Fruit fly (Drosophila melanogaster) whole organism, wandering third instar larva: ENCODE data around the gene CG12708.

Experiments
- Abd-B ChIP-seq: fragments of >200 bp; optimal IDR thresholded peaks from 2 replicates; lab custom pipeline; 2017; ENCODE audit warnings: missing biosample characterization, missing genetic modification characterization
- Dif ChIP-seq: fragments of 200-275, 200-300 bp; sonication (Bioruptor generic); optimal IDR thresholded peaks from 2 replicates; lab custom pipeline; 2018; ENCODE audit warnings: missing biosample characterization, missing genetic modification characterization; ENCODE audit not compliant: partially characterized antibody
- GATAd ChIP-seq: sonication (Bioruptor generic); optimal IDR thresholded peaks from 2 replicates; lab custom pipeline; 2016; ENCODE audit warnings: missing biosample characterization, missing genetic modification characterization
- N ChIP-seq: fragments of >200 bp; optimal IDR thresholded peaks from 2 replicates; lab custom pipeline; 2018; ENCODE audit warnings: missing biosample characterization, missing external identifiers, missing genetic modification characterization
- Rel ChIP-seq, 2 experiments: fragments of 200-800 bp; sonication (Bioruptor generic) in 1 of 2; optimal IDR thresholded peaks; 2 replicates in 1 of 2; 3 replicates in 1 of 2; lab custom pipeline; 2016 to 2019; ENCODE audit warnings: mild to moderate bottlenecking in 2 of 2, missing biosample characterization in 2 of 2, missing genetic modification characterization in 2 of 2, moderate library complexity in 1 of 2
- brk ChIP-seq: fragments of 200-800 bp; sonication (Bioruptor generic); optimal IDR thresholded peaks from 2 replicates; lab custom pipeline; 2016; ENCODE audit warnings: missing biosample characterization, mild to moderate bottlenecking, missing genetic modification characterization
- lola ChIP-seq: fragments of >200 bp; optimal IDR thresholded peaks from 2 replicates; lab custom pipeline; 2017; ENCODE audit warnings: missing biosample characterization, missing genetic modification characterization
- psq ChIP-seq: fragments of 200-800 bp; sonication (Bioruptor generic); optimal IDR thresholded peaks from 3 replicates; lab custom pipeline; 2017; ENCODE audit warnings: missing biosample characterization, mild to moderate bottlenecking, missing genetic modification characterization, moderate library complexity
- sage ChIP-seq: fragments of 200-800 bp; sonication (Bioruptor generic); optimal IDR thresholded peaks from 2 replicates; lab custom pipeline; 2016; ENCODE audit warnings: missing biosample characterization, mild to moderate bottlenecking, missing genetic modification characterization
- tai ChIP-seq: sonication (Bioruptor generic); optimal IDR thresholded peaks from 2 replicates; lab custom pipeline; 2016; ENCODE audit warnings: missing biosample characterization, missing genetic modification characterization

dm6 chrX:15639929-15640328, 35.3 kb upstream of the CG12708 start:
- TF ChIP-seq Dif (GFP tag; lab: Kevin White, UChicago) (no peak), GATAd (GFP tag; lab: Kevin White, UChicago) (no peak), Rel (GFP tag; optimal IDR thresholded peaks at IDR 0.05; lab: Kevin White, UChicago) (no peak), Rel (tag; optimal IDR thresholded peaks at IDR 0.05; lab: Kevin White, UChicago) (no peak), lola (GFP tag; lab: Kevin White, UChicago) (no peak), Abd-B (no peak), brk (GFP tag; lab: Kevin White, UChicago) (no peak), tai (no peak), psq (GFP tag; lab: Kevin White, UChicago) (peak; percentile 19), N (no peak), sage (GFP tag; lab: Kevin White, UChicago) (no peak)
